Fruit fly (Drosophila melanogaster) whole organism, adult: ENCODE results near the gene CG3704.

Experiments used
- CG11617 ChIP-seq: fragments of 200-800 bp; sonication (Bioruptor generic); optimal IDR thresholded peaks from 2 replicates; lab custom pipeline; 2017; ENCODE audit warnings: mild to moderate bottlenecking, missing biosample characterization, missing genetic modification reagents, missing genetic modification characterization
- CG12768 ChIP-seq: fragments of 200-800 bp; sonication (Bioruptor generic); optimal IDR thresholded peaks from 2 replicates; lab custom pipeline; 2017; ENCODE audit warnings: missing biosample characterization, missing genetic modification characterization, mild to moderate bottlenecking, moderate library complexity, missing genetic modification reagents
- CG14711 ChIP-seq: fragments of 200-800 bp; sonication (Bioruptor generic); optimal IDR thresholded peaks from 2 replicates; lab custom pipeline; 2018; ENCODE audit warnings: missing biosample characterization, mild to moderate bottlenecking, missing genetic modification characterization, moderate library complexity
- CG1620 ChIP-seq: fragments of 200-800 bp; sonication (Bioruptor generic); optimal IDR thresholded peaks from 2 replicates; lab custom pipeline; 2016; ENCODE audit warnings: missing biosample characterization, missing genetic modification characterization
- CG33017 ChIP-seq: fragments of 200-800 bp; sonication (Bioruptor generic); optimal IDR thresholded peaks from 2 replicates; lab custom pipeline; 2018; ENCODE audit warnings: missing biosample characterization, mild to moderate bottlenecking, missing genetic modification characterization, moderate library complexity
- CG5204 ChIP-seq: fragments of 200-800 bp; sonication (Bioruptor generic); optimal IDR thresholded peaks from 2 replicates; lab custom pipeline; 2016; ENCODE audit warnings: missing biosample characterization, missing genetic modification characterization
- CG7045 ChIP-seq: fragments of 200-800 bp; sonication (Bioruptor generic); optimal IDR thresholded peaks from 2 replicates; lab custom pipeline; 2017; ENCODE audit warnings: missing biosample characterization, mild to moderate bottlenecking, missing genetic modification characterization
- CG7101 ChIP-seq: fragments of 200-800 bp; sonication (Bioruptor generic); optimal IDR thresholded peaks from 2 replicates; lab custom pipeline; 2018; ENCODE audit warnings: missing biosample characterization, mild to moderate bottlenecking, missing genetic modification characterization, moderate library complexity
- Clk ChIP-seq: fragments of 200-800 bp; sonication (Bioruptor generic); optimal IDR thresholded peaks from 2 replicates; lab custom pipeline; 2017; ENCODE audit warnings: missing biosample characterization, missing genetic modification characterization
- Crg-1 ChIP-seq: fragments of 200-800 bp; sonication (Bioruptor generic); optimal IDR thresholded peaks from 2 replicates; lab custom pipeline; 2016; ENCODE audit warnings: missing biosample characterization, missing genetic modification characterization
- Hr96 ChIP-seq: fragments of 200-800 bp; sonication (Bioruptor generic); optimal IDR thresholded peaks from 2 replicates; lab custom pipeline; 2016; ENCODE audit warnings: missing biosample characterization, missing genetic modification characterization
- Mnt ChIP-seq: fragments of 200-800 bp; sonication (Bioruptor generic); optimal IDR thresholded peaks from 2 replicates; lab custom pipeline; 2016; ENCODE audit warnings: missing biosample characterization, mild to moderate bottlenecking, missing genetic modification characterization
- bab1 ChIP-seq: fragments of 200-800 bp; sonication (Bioruptor generic); optimal IDR thresholded peaks from 3 replicates; lab custom pipeline; 2019; ENCODE audit warnings: missing biosample characterization, mild to moderate bottlenecking, missing genetic modification characterization, moderate library complexity
- cic ChIP-seq: fragments of 200-800 bp; sonication (Bioruptor generic); optimal IDR thresholded peaks from 2 replicates; lab custom pipeline; 2017; ENCODE audit warnings: missing biosample characterization, mild to moderate bottlenecking, missing genetic modification characterization, moderate library complexity
- cnc ChIP-seq, 2 experiments: fragments of >200 bp; optimal IDR thresholded peaks; 2 replicates each; lab custom pipeline; 2017
- kay ChIP-seq: fragments of 200-800 bp; sonication (Bioruptor generic); peaks from one replicate; lab custom pipeline; 2016; ENCODE audit warnings: missing biosample characterization, missing genetic modification characterization, borderline replicate concordance
- ovo ChIP-seq: fragments of 200-800 bp; sonication (Bioruptor generic); optimal IDR thresholded peaks from 2 replicates; lab custom pipeline; 2016; ENCODE audit warnings: missing biosample characterization, missing genetic modification characterization
- pad ChIP-seq: fragments of 200-800 bp; sonication (Bioruptor generic); optimal IDR thresholded peaks from 3 replicates; lab custom pipeline; 2017; ENCODE audit warnings: missing biosample characterization, missing genetic modification characterization, mild to moderate bottlenecking, moderate library complexity, missing genetic modification reagents
- tj ChIP-seq: fragments of 200-800 bp; sonication (Bioruptor generic); optimal IDR thresholded peaks from 3 replicates; lab custom pipeline; 2017; ENCODE audit warnings: missing biosample characterization, mild to moderate bottlenecking, missing genetic modification characterization, moderate library complexity
- toe ChIP-seq: fragments of 200-800 bp; sonication (Bioruptor generic); optimal IDR thresholded peaks from 2 replicates; lab custom pipeline; 2016; ENCODE audit warnings: missing biosample characterization, missing genetic modification characterization

CG3704 gene

DNA sequence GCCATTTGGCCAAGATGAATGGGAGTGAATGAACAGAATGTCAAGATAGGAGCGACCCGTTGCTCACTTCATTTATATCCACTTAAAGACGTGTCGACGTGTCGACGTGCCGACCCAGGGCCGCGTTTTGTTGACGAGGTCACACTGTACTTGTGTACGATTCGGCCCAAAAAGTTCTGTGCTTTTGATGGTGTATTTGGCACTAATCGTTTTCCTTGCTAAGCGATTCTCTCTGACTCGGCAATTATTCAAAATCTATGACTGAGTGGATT lies 7.6 kb upstream of the CG3704 start:
- TF ChIP-seq tj (GFP tag; lab: Kevin White, UChicago), result no peak
- TF ChIP-seq toe (GFP tag; lab: Kevin White, UChicago), result no peak
- TF ChIP-seq CG5204 (GFP tag; lab: Kevin White, UChicago), result no peak
- TF ChIP-seq cic (GFP tag; lab: Kevin White, UChicago), result no peak

DNA sequence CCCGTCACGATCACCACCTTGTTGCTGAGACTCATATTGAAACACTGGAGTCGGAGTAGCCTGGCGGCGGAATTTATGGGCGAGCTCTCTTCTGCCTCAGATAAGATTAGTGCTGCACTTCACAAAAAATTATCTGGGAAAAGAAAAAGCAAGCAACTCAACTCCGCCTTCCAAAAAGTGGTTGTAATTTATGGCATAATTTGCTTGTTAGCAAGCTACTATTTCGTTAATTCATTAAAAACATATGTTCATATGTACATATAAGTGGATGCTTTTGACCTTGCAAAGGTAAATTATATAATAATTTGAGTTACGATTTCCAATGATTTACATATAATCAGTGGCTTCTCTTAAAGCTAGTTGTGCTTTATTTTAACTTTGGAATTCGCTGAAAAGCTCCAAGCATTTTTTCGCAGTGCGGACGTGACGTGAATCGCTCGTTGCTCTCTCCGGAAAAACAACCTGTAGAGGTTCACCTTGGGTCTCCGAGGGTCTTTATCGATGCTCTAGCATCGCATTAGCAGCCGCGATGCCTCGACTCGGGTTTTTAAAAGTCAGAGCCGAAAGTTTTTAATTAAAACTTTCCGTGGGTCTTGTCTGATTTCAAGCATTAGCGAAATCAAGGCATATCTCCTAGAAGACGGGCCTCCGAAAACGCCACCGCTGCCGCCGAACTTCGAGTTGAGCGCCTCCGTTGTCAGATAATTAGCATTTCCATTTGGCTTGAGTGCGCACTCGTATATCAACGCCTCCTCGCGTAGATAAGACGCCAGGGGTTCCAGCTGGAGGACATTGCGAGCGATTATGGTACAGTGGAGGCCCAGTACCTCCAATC lies 7.1 kb upstream of the CG3704 start, which contains the start of gene CG3699:
CG3699 (minus strand) TSS at position 51 of the 835 bp plus-strand sequence.
- TF ChIP-seq CG11617 (GFP tag; lab: Kevin White, UChicago) (peak; percentile 54), CG7101 (tag; lab: Kevin White, UChicago) (peak; percentile 51), CG12768 (no peak), toe (GFP tag; lab: Kevin White, UChicago) (peak; percentile 13), Clk (GFP tag; lab: Kevin White, UChicago) (no peak), CG33017 (peak; percentile 17), CG14711 (tag; lab: Kevin White, UChicago) (peak; percentile 3), CG5204 (GFP tag; lab: Kevin White, UChicago) (no peak), pad (peak; percentile 14)

- TF ChIP-seq tj (GFP tag; lab: Kevin White, UChicago) (peak; percentile 30), CG12768 (peak; percentile 35), CG7101 (tag; lab: Kevin White, UChicago) (no peak), Mnt (GFP tag; lab: Kevin White, UChicago) (peak; percentile 38), cic (GFP tag; lab: Kevin White, UChicago) (peak; percentile 49), CG5204 (GFP tag; lab: Kevin White, UChicago) (no peak), CG7045 (GFP tag; lab: Kevin White, UChicago) (no peak)
Measured at dm6 chrX:946162-946561, 5.6 kb upstream of the CG3704 start.

DNA sequence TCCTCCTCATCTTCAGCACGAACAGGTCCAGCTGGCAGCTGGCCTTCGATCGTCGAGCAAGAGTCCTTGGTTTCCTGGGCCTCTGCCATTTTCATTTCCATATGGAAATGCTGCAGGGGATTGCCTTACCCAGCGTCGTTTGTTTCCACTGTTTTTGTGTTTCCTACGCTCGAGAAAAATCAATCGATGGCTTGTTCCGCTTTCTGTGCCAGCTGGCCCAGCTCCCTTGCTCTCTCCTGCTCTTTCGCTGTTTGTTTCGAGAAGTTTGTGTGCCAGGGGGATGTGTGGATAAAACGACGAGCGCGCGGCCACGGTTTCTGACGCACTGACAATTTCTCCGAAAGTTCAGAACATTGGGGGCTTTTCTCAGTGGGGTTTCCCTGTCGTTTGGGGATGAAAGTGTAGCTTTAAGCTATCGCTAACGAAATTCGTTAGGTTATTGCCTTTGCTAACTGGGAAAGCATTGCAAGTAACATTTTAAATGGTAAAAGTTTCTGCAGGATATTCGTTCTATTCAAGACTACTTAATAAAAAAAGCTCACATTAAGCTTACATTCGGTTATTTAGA lies 4.9 kb upstream of the CG3704 start, which contains the start of gene CG3703:
CG3703 (minus strand) TSS at position 328 of the 568 bp plus-strand sequence.
- TF ChIP-seq pad, result no peak
- no peak for TF ChIP-seq CG14711 (tag; lab: Kevin White, UChicago)
- no peak for TF ChIP-seq Clk (GFP tag; lab: Kevin White, UChicago)
- TF ChIP-seq CG11617 (GFP tag; lab: Kevin White, UChicago), result no peak
- no peak for TF ChIP-seq tj (GFP tag; lab: Kevin White, UChicago)
- TF ChIP-seq Hr96, result no peak
- no peak for TF ChIP-seq CG7101 (tag; lab: Kevin White, UChicago)
- no peak for TF ChIP-seq CG12768
- TF ChIP-seq cnc (optimal IDR thresholded peaks at IDR 0.05; lab: Kevin White, UChicago), result no peak
- TF ChIP-seq Mnt (GFP tag; lab: Kevin White, UChicago), result no peak
- no peak for TF ChIP-seq cic (GFP tag; lab: Kevin White, UChicago)
- TF ChIP-seq kay, result no peak
- TF ChIP-seq CG5204 (GFP tag; lab: Kevin White, UChicago), result no peak
- no peak for TF ChIP-seq CG7045 (GFP tag; lab: Kevin White, UChicago)
- no peak for TF ChIP-seq CG33017
- TF ChIP-seq Crg-1 (GFP tag; lab: Kevin White, UChicago), result no peak

dm6 chrX:935901-936207 lies 4.8 kb downstream of the CG3704 start:
- no peak for TF ChIP-seq Clk (GFP tag; lab: Kevin White, UChicago)

- no peak for TF ChIP-seq cnc (optimal IDR thresholded peaks at IDR 0.05; lab: Kevin White, UChicago)
- TF ChIP-seq toe (GFP tag; lab: Kevin White, UChicago), result peak; percentile 87
- TF ChIP-seq Crg-1 (GFP tag; lab: Kevin White, UChicago), result peak; percentile 96
- peak; percentile 97 for TF ChIP-seq CG11617 (GFP tag; lab: Kevin White, UChicago)
- TF ChIP-seq cic (GFP tag; lab: Kevin White, UChicago), result peak; percentile 81
- TF ChIP-seq tj (GFP tag; lab: Kevin White, UChicago), result peak; percentile 93
- TF ChIP-seq kay, result no peak
- peak; percentile 95 for TF ChIP-seq Clk (GFP tag; lab: Kevin White, UChicago)
- peak; percentile 95 for TF ChIP-seq CG12768
- peak; percentile 92 for TF ChIP-seq CG14711 (tag; lab: Kevin White, UChicago)
- TF ChIP-seq CG7101 (tag; lab: Kevin White, UChicago), result peak; percentile 97
- TF ChIP-seq pad, result peak; percentile 91
- peak; percentile 92 for TF ChIP-seq CG33017
- TF ChIP-seq CG7045 (GFP tag; lab: Kevin White, UChicago), result peak; percentile 95
- peak; percentile 97 for TF ChIP-seq CG1620 (GFP tag; lab: Kevin White, UChicago)
- peak; percentile 96 for TF ChIP-seq bab1
- peak; percentile 94 for TF ChIP-seq Mnt (GFP tag; lab: Kevin White, UChicago)
- TF ChIP-seq Hr96, result peak; percentile 98
- TF ChIP-seq CG5204 (GFP tag; lab: Kevin White, UChicago), result peak; percentile 95
- peak; percentile 96 for TF ChIP-seq ovo (GFP tag; lab: Kevin White, UChicago)
Measured at dm6 chrX:935049-935900, 5.3 kb downstream of the CG3704 start, which contains the start of gene TRAM. Gene TRAM, plus strand, starts transcription at chrX:935232.
